Fruit fly (Drosophila melanogaster) whole organism, prepupa: Measurements from ENCODE around the gene Elp5.

Source experiments
- CG10631 ChIP-seq: fragments of 200-800 bp; sonication (Bioruptor generic); optimal IDR thresholded peaks from 2 replicates; lab custom pipeline; 2016; ENCODE audit warnings: missing biosample characterization, missing genetic modification characterization
- CG10669 ChIP-seq: fragments of 200-800 bp; sonication (Bioruptor generic); optimal IDR thresholded peaks from 3 replicates; lab custom pipeline; 2018; ENCODE audit warnings: missing biosample characterization, mild to moderate bottlenecking, missing genetic modification characterization, moderate library complexity
- CG11762 ChIP-seq: fragments of 200-800 bp; sonication (Bioruptor generic); optimal IDR thresholded peaks from 3 replicates; lab custom pipeline; 2016; ENCODE audit warnings: missing biosample characterization, missing genetic modification characterization; ENCODE audit not compliant: insufficient read depth
- CG11902 ChIP-seq: fragments of 200-800 bp; sonication (Bioruptor generic); optimal IDR thresholded peaks from 3 replicates; lab custom pipeline; 2016; ENCODE audit warnings: missing biosample characterization, missing genetic modification characterization
- CG1621 ChIP-seq: fragments of 200-800 bp; sonication (Bioruptor generic); optimal IDR thresholded peaks from 3 replicates; lab custom pipeline; 2018; ENCODE audit warnings: missing biosample characterization, mild to moderate bottlenecking, missing genetic modification characterization
- CG31627 ChIP-seq: fragments of 200-800 bp; sonication (Bioruptor generic); optimal IDR thresholded peaks from 3 replicates; lab custom pipeline; 2016; ENCODE audit warnings: missing biosample characterization, missing genetic modification characterization
- CG3919 ChIP-seq: fragments of 200-800 bp; sonication (Bioruptor generic); optimal IDR thresholded peaks from 3 replicates; lab custom pipeline; 2016; ENCODE audit warnings: missing biosample characterization, missing genetic modification characterization
- CG4318 ChIP-seq: fragments of 200-800 bp; sonication (Bioruptor generic); optimal IDR thresholded peaks from 3 replicates; lab custom pipeline; 2017; ENCODE audit warnings: missing biosample characterization, mild to moderate bottlenecking, missing genetic modification characterization
- CG6163 ChIP-seq: fragments of 200-800 bp; sonication (Bioruptor generic); IDR thresholded peaks from 3 replicates; pipeline ENCODE4 v1.3.6; 2022; ENCODE audit warnings: missing biosample characterization, missing genetic modification characterization
- CG6808 ChIP-seq: fragments of 200-800 bp; sonication (Bioruptor generic); optimal IDR thresholded peaks from 3 replicates; lab custom pipeline; 2017; ENCODE audit warnings: missing biosample characterization, missing genetic modification characterization, mild to moderate bottlenecking, moderate library complexity, missing genetic modification reagents
- CG6854 ChIP-seq: fragments of 200-800 bp; sonication (Bioruptor generic); optimal IDR thresholded peaks from 2 replicates; lab custom pipeline; 2017; ENCODE audit warnings: missing biosample characterization, mild to moderate bottlenecking, missing genetic modification characterization
- CG8119 ChIP-seq: fragments of 200-800 bp; sonication (Bioruptor generic); IDR thresholded peaks from 3 replicates; pipeline ENCODE4 v1.3.6; 2022; ENCODE audit warnings: missing biosample characterization, missing genetic modification characterization
- CG8319 ChIP-seq: fragments of 200-800 bp; sonication (Bioruptor generic); optimal IDR thresholded peaks from 3 replicates; lab custom pipeline; 2016; ENCODE audit warnings: missing biosample characterization, missing genetic modification characterization
- CG8632 ChIP-seq: fragments of 200-800 bp; sonication (Bioruptor generic); optimal IDR thresholded peaks from 3 replicates; lab custom pipeline; 2016; ENCODE audit warnings: missing biosample characterization, missing genetic modification characterization
- CG9139 ChIP-seq: fragments of 200-800 bp; sonication (Bioruptor generic); optimal IDR thresholded peaks from 3 replicates; lab custom pipeline; 2017; ENCODE audit warnings: missing biosample characterization, mild to moderate bottlenecking, missing genetic modification characterization
- Eip78C ChIP-seq: fragments of 200-800 bp; sonication (Bioruptor generic); peaks from one replicate; lab custom pipeline; 2016; ENCODE audit warnings: missing biosample characterization, missing genetic modification characterization
- Eip93F ChIP-seq: fragments of 200-800 bp; sonication (Bioruptor generic); optimal IDR thresholded peaks from 2 replicates; lab custom pipeline; 2016; ENCODE audit warnings: missing biosample characterization, mild to moderate bottlenecking, missing genetic modification characterization
- Ets96B ChIP-seq: fragments of 200-800 bp; optimal IDR thresholded peaks from 2 replicates; lab custom pipeline; 2019; ENCODE audit warnings: missing biosample characterization, mild to moderate bottlenecking, missing genetic modification characterization, moderate library complexity
- Gug ChIP-seq: fragments of 200-800 bp; sonication (Bioruptor generic); IDR thresholded peaks from 2 replicates; pipeline ENCODE4 v1.3.6; 2022; ENCODE audit warnings: missing biosample characterization, missing genetic modification characterization
- Hr38 ChIP-seq: sonication (Bioruptor generic); optimal IDR thresholded peaks from 2 replicates; lab custom pipeline; 2016; ENCODE audit warnings: missing biosample characterization, missing genetic modification characterization
- Lpt ChIP-seq: fragments of 200-800 bp; sonication (Bioruptor generic); optimal IDR thresholded peaks from 3 replicates; lab custom pipeline; 2016; ENCODE audit warnings: missing biosample characterization, missing genetic modification characterization
- Smox ChIP-seq: fragments of 200-800 bp; sonication (Bioruptor generic); optimal IDR thresholded peaks from 3 replicates; lab custom pipeline; 2016; ENCODE audit warnings: missing biosample characterization, missing genetic modification characterization
- Sox102F ChIP-seq: fragments of 200-800 bp; sonication (Bioruptor generic); optimal IDR thresholded peaks from 2 replicates; lab custom pipeline; 2016; ENCODE audit warnings: missing biosample characterization, mild to moderate bottlenecking, missing genetic modification characterization
- Sox14 ChIP-seq: fragments of 200-800 bp; sonication (Bioruptor generic); optimal IDR thresholded peaks from 3 replicates; lab custom pipeline; 2016; ENCODE audit warnings: missing biosample characterization, missing genetic modification characterization
- achi ChIP-seq: fragments of 200-800 bp; sonication (Bioruptor generic); optimal IDR thresholded peaks from 3 replicates; lab custom pipeline; 2016; ENCODE audit warnings: missing biosample characterization, missing genetic modification characterization
- acj6 ChIP-seq: fragments of 200-800 bp; sonication (Bioruptor generic); optimal IDR thresholded peaks from 3 replicates; lab custom pipeline; 2016; ENCODE audit warnings: missing biosample characterization, missing genetic modification characterization
- dsx ChIP-seq: fragments of 200-800 bp; optimal IDR thresholded peaks from 3 replicates; lab custom pipeline; 2019; ENCODE audit warnings: missing biosample characterization, mild to moderate bottlenecking, missing genetic modification characterization, moderate library complexity; ENCODE audit not compliant: poor library complexity, severe bottlenecking
- eg ChIP-seq: fragments of 200-800 bp; sonication (Bioruptor generic); IDR thresholded peaks from 3 replicates; pipeline ENCODE4 v1.3.6; 2022; ENCODE audit warnings: missing biosample characterization, missing genetic modification characterization
- fd59A ChIP-seq: fragments of 200-800 bp; sonication (Bioruptor generic); optimal IDR thresholded peaks from 2 replicates; lab custom pipeline; 2017; ENCODE audit warnings: missing biosample characterization, mild to moderate bottlenecking, missing genetic modification characterization, missing genetic modification reagents
- fd85E ChIP-seq: fragments of 200-800 bp; sonication (Bioruptor generic); optimal IDR thresholded peaks from 3 replicates; lab custom pipeline; 2016; ENCODE audit warnings: missing biosample characterization, missing genetic modification characterization
- fkh ChIP-seq: fragments of 200-800 bp; sonication (Bioruptor generic); optimal IDR thresholded peaks from 3 replicates; lab custom pipeline; 2017; ENCODE audit warnings: missing biosample characterization, mild to moderate bottlenecking, missing genetic modification characterization, moderate library complexity
- net ChIP-seq: fragments of 200-800 bp; sonication (Bioruptor generic); optimal IDR thresholded peaks from 3 replicates; lab custom pipeline; 2016; ENCODE audit warnings: missing biosample characterization, missing genetic modification characterization
- pdm3 ChIP-seq: fragments of 200-800 bp; sonication (Bioruptor generic); optimal IDR thresholded peaks from 3 replicates; lab custom pipeline; 2016; ENCODE audit warnings: missing biosample characterization, missing genetic modification characterization
- salr ChIP-seq, 2 experiments: fragments of 200-800 bp; sonication (Bioruptor generic); optimal IDR thresholded peaks; 3 replicates each; lab custom pipeline; 2016 to 2018; ENCODE audit warnings: missing biosample characterization in 2 of 2, missing genetic modification characterization in 2 of 2, mild to moderate bottlenecking in 1 of 2
- spab ChIP-seq: fragments of 200-800 bp; sonication (Bioruptor generic); optimal IDR thresholded peaks from 2 replicates; lab custom pipeline; 2017; ENCODE audit warnings: missing biosample characterization, mild to moderate bottlenecking, missing genetic modification characterization, missing genetic modification reagents
- ss ChIP-seq, 2 experiments: fragments of 200-800 bp; sonication (Bioruptor generic); optimal IDR thresholded peaks; 2 replicates in 1 of 2; 3 replicates in 1 of 2; lab custom pipeline; 2017 to 2018; ENCODE audit warnings: mild to moderate bottlenecking in 2 of 2, missing biosample characterization in 2 of 2, missing genetic modification characterization in 2 of 2, moderate library complexity in 1 of 2
- svp ChIP-seq: fragments of 200-800 bp; sonication (Bioruptor generic); peaks from one replicate; lab custom pipeline; 2016; ENCODE audit warnings: missing biosample characterization, missing genetic modification characterization
- topi ChIP-seq: fragments of 200-800 bp; sonication (Bioruptor generic); optimal IDR thresholded peaks from 3 replicates; lab custom pipeline; 2016; ENCODE audit warnings: missing biosample characterization, missing genetic modification characterization
- vri ChIP-seq: fragments of 200-800 bp; sonication (Bioruptor generic); optimal IDR thresholded peaks from 3 replicates; lab custom pipeline; 2016; ENCODE audit warnings: missing biosample characterization, mild to moderate bottlenecking, missing genetic modification characterization

Elp5 gene

DNA sequence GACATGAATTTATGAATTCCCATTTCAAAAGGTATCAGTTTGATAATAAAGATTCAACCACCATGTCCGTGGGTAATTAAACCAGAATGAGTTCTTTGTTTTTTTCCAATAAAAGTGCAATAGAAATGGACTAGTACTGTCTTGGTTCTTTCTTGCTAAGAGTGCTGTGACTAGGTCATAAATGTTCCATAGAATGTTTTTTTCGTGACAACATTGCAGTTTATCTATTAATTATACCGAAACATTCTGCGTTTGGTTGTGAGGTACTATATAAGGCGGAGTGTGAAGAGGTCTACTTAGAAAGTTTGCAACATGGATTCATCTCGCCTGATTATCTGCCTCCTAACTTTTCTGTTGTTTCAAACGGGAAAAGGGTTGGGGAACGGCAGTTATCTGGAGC is 10.3 kb downstream of the Elp5 start, which contains the start of gene obst-I:
Gene obst-I, plus strand, starts transcription at position 301 of the 400 bp plus-strand sequence.
- TF ChIP-seq CG11762 (GFP tag; lab: Kevin White, UChicago) = no peak
- TF ChIP-seq CG11902 (GFP tag; lab: Kevin White, UChicago) = no peak
- TF ChIP-seq fd59A (GFP tag; lab: Kevin White, UChicago) = no peak
- TF ChIP-seq CG10669 (GFP tag; lab: Kevin White, UChicago) = no peak
- no peak for TF ChIP-seq CG10631 (GFP tag; lab: Kevin White, UChicago)
- no peak for TF ChIP-seq Smox (GFP tag; lab: Kevin White, UChicago)
- TF ChIP-seq CG8632 (GFP tag; lab: Kevin White, UChicago) = no peak
- no peak for TF ChIP-seq salr (GFP tag; optimal IDR thresholded peaks at IDR 0.05; lab: Kevin White, UChicago)
- TF ChIP-seq Lpt = no peak
- TF ChIP-seq pdm3 = no peak
- no peak for TF ChIP-seq dsx (GFP tag; lab: Kevin White, UChicago)
- no peak for TF ChIP-seq vri (GFP tag; lab: Kevin White, UChicago)
- no peak for TF ChIP-seq Sox102F (GFP tag; lab: Kevin White, UChicago)
- TF ChIP-seq CG8119 (GFP tag; lab: Robert Waterston, UW) = no peak
- TF ChIP-seq fd85E (GFP tag; lab: Kevin White, UChicago) = no peak
- no peak for TF ChIP-seq Sox14 (GFP tag; lab: Kevin White, UChicago)

DNA sequence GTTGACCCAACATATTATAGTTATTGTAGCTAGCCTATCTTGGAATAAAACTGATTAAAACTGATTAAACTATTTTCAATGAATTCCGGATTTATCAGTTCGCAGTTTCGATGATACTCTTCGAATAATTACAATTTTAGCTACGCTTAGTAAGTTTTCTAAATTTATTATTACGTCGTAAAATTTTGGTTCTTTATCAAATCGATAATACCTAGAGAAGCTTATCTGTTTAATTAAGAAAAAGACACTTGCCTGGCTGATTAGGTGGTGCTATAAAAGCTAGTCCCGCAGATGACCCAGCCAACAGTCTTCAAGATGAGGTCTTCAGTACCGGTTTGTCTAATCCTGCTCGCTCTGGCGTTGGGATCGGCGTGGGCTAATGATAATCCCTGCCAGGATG is 11.3 kb downstream of the Elp5 start, which contains the start of gene CG32302:
Gene CG32302, plus strand, starts transcription at position 301 of the 400 bp plus-strand sequence.
- TF ChIP-seq salr (GFP tag; optimal IDR thresholded peaks at IDR 0.05; lab: Kevin White, UChicago) = no peak
- TF ChIP-seq Ets96B (tag; lab: Kevin White, UChicago) = no peak
- TF ChIP-seq CG6808 = no peak
- TF ChIP-seq CG8632 (GFP tag; lab: Kevin White, UChicago) = no peak
- no peak for TF ChIP-seq CG31627 (GFP tag; lab: Kevin White, UChicago)
- TF ChIP-seq achi = no peak
- TF ChIP-seq Gug = no peak
- TF ChIP-seq fkh (GFP tag; lab: Kevin White, UChicago) = no peak
- no peak for TF ChIP-seq topi (GFP tag; lab: Kevin White, UChicago)
- TF ChIP-seq acj6 (GFP tag; lab: Kevin White, UChicago) = no peak
- TF ChIP-seq fd59A (GFP tag; lab: Kevin White, UChicago) = no peak
- TF ChIP-seq net (GFP tag; lab: Kevin White, UChicago) = no peak
- TF ChIP-seq CG6163 (GFP tag; lab: Robert Waterston, UW) = no peak
- TF ChIP-seq Hr38 (GFP tag; lab: Kevin White, UChicago) = no peak
- no peak for TF ChIP-seq Eip93F (GFP tag; lab: Kevin White, UChicago)
- TF ChIP-seq pdm3 = no peak
- TF ChIP-seq CG6854 (GFP tag; lab: Kevin White, UChicago) = no peak
- TF ChIP-seq svp (GFP tag; lab: Kevin White, UChicago) = no peak
- no peak for TF ChIP-seq CG3919
- TF ChIP-seq CG8319 (GFP tag; lab: Kevin White, UChicago) = no peak

DNA sequence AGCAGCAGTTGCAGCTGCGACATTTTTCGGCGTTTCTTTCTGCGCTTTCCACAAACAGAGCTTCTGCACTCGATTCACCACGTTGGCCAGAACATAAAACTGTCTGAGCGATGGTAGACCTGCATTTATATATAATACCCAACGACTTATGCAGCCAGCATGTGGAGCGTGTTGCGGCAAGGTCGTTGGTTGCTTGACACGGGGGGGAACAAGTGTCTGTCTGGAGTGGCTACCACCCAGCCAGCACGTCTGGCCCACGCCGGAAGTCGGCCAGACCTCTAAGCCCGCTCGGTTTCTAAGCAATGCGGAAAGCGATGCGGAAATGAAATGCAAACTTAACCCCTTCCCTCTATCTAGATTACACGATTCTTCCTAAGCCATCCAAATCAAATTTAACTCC is 15.4 kb downstream of the Elp5 start, which contains the start of gene yellow-g:
Gene yellow-g, minus strand, starts transcription at position 101 of the 400 bp plus-strand sequence.
- TF ChIP-seq spab (GFP tag; lab: Kevin White, UChicago) = no peak
- no peak for TF ChIP-seq CG8119 (GFP tag; lab: Robert Waterston, UW)
- no peak for TF ChIP-seq svp (GFP tag; lab: Kevin White, UChicago)
- no peak for TF ChIP-seq dsx (GFP tag; lab: Kevin White, UChicago)
- no peak for TF ChIP-seq CG11762 (GFP tag; lab: Kevin White, UChicago)
- TF ChIP-seq CG8632 (GFP tag; lab: Kevin White, UChicago) = no peak
- no peak for TF ChIP-seq Sox102F (GFP tag; lab: Kevin White, UChicago)
- no peak for TF ChIP-seq achi
- TF ChIP-seq CG1621 (tag; lab: Kevin White, UChicago) = no peak
- no peak for TF ChIP-seq ss (GFP tag; optimal IDR thresholded peaks at IDR 0.05; lab: Kevin White, UChicago)
- no peak for TF ChIP-seq CG4318
- no peak for TF ChIP-seq CG3919
- TF ChIP-seq eg (GFP tag; lab: Robert Waterston, UW) = no peak
- no peak for TF ChIP-seq Hr38 (GFP tag; lab: Kevin White, UChicago)
- no peak for TF ChIP-seq Eip78C (GFP tag; lab: Kevin White, UChicago)
- no peak for TF ChIP-seq acj6 (GFP tag; lab: Kevin White, UChicago)
- no peak for TF ChIP-seq CG9139
- no peak for TF ChIP-seq Smox (GFP tag; lab: Kevin White, UChicago)
- no peak for TF ChIP-seq CG6163 (GFP tag; lab: Robert Waterston, UW)
- no peak for TF ChIP-seq CG10669 (GFP tag; lab: Kevin White, UChicago)
